Fruit fly (Drosophila melanogaster) whole organism, embryonic: Measurements from ENCODE around the gene Cep135.

Source experiments
- Adf1 ChIP-seq: fragments of 200-800 bp; sonication (Bioruptor generic); IDR thresholded peaks from 2 replicates; pipeline ENCODE4 v1.3.6; 2022; ENCODE audit warnings: missing biosample characterization, missing genetic modification characterization
- B-H2 ChIP-seq: fragments of 200-800 bp; sonication (Bioruptor generic); optimal IDR thresholded peaks from 2 replicates; lab custom pipeline; 2018; ENCODE audit warnings: missing biosample characterization, mild to moderate bottlenecking, missing genetic modification characterization
- CG10274 ChIP-seq: fragments of 200-800 bp; sonication (Bioruptor generic); optimal IDR thresholded peaks from 3 replicates; lab custom pipeline; 2017; ENCODE audit warnings: missing biosample characterization, mild to moderate bottlenecking, missing genetic modification characterization
- CG10565 ChIP-seq: fragments of 200-800 bp; sonication (Bioruptor generic); optimal IDR thresholded peaks from 3 replicates; lab custom pipeline; 2016; ENCODE audit warnings: missing biosample characterization, mild to moderate bottlenecking, missing genetic modification characterization
- CG11504 ChIP-seq: fragments of 200-800 bp; sonication (Bioruptor generic); optimal IDR thresholded peaks from 3 replicates; lab custom pipeline; 2019; ENCODE audit warnings: missing biosample characterization, mild to moderate bottlenecking, missing genetic modification characterization, moderate library complexity
- CG12071 ChIP-seq: fragments of 200-800 bp; sonication (Bioruptor generic); optimal IDR thresholded peaks from 3 replicates; lab custom pipeline; 2018; ENCODE audit warnings: missing biosample characterization, mild to moderate bottlenecking, missing genetic modification characterization
- CG12391 ChIP-seq: fragments of 200-800 bp; sonication (Bioruptor generic); optimal IDR thresholded peaks from 3 replicates; lab custom pipeline; 2018; ENCODE audit warnings: missing biosample characterization, mild to moderate bottlenecking, missing genetic modification characterization, moderate library complexity
- CG13775 ChIP-seq: fragments of 200-800 bp; sonication (Bioruptor generic); optimal IDR thresholded peaks from 3 replicates; lab custom pipeline; 2017; ENCODE audit warnings: missing biosample characterization, mild to moderate bottlenecking, missing genetic modification characterization
- CG14014 ChIP-seq: fragments of 200-800 bp; sonication (Bioruptor generic); IDR thresholded peaks from 2 replicates; pipeline ENCODE4 v1.3.6; 2022; ENCODE audit warnings: missing biosample characterization, missing genetic modification characterization
- CG17568 ChIP-seq: fragments of 200-800 bp; sonication (Bioruptor generic); optimal IDR thresholded peaks from 2 replicates; lab custom pipeline; 2018; ENCODE audit warnings: missing biosample characterization, mild to moderate bottlenecking, missing genetic modification characterization, moderate library complexity
- CG18599 ChIP-seq: fragments of 200-800 bp; sonication (Bioruptor generic); optimal IDR thresholded peaks from 3 replicates; lab custom pipeline; 2017; ENCODE audit warnings: missing biosample characterization, missing genetic modification characterization, mild to moderate bottlenecking, moderate library complexity, missing genetic modification reagents
- CG31224 ChIP-seq: fragments of 200-800 bp; sonication (Bioruptor generic); IDR thresholded peaks from 2 replicates; pipeline ENCODE4 v1.3.6; 2022; ENCODE audit warnings: missing biosample characterization, missing genetic modification characterization
- CG34376 ChIP-seq: fragments of 200-800 bp; sonication (Bioruptor generic); optimal IDR thresholded peaks from 2 replicates; lab custom pipeline; 2018; ENCODE audit warnings: missing biosample characterization, mild to moderate bottlenecking, missing genetic modification characterization
- CG4707 ChIP-seq: fragments of 200-800 bp; sonication (Bioruptor generic); optimal IDR thresholded peaks from 2 replicates; lab custom pipeline; 2018; ENCODE audit warnings: missing biosample characterization, mild to moderate bottlenecking, missing genetic modification characterization, moderate library complexity
- CG4730 ChIP-seq: fragments of 200-800 bp; sonication (Bioruptor generic); IDR thresholded peaks from 2 replicates; pipeline ENCODE4 v1.3.6; 2022; ENCODE audit warnings: missing biosample characterization, missing genetic modification characterization
- CG5245 ChIP-seq: fragments of 200-800 bp; sonication (Bioruptor generic); optimal IDR thresholded peaks from 3 replicates; lab custom pipeline; 2016; ENCODE audit warnings: missing biosample characterization, missing genetic modification characterization
- CG6791 ChIP-seq: fragments of 200-800 bp; sonication (Bioruptor generic); IDR thresholded peaks from 3 replicates; pipeline ENCODE4 v1.3.6; 2022; ENCODE audit warnings: missing biosample characterization, missing genetic modification characterization; ENCODE audit not compliant: partially characterized antibody
- CG7745 ChIP-seq: fragments of 200-800 bp; sonication (Bioruptor generic); optimal IDR thresholded peaks from 2 replicates; lab custom pipeline; 2018; ENCODE audit warnings: missing biosample characterization, mild to moderate bottlenecking, missing genetic modification characterization, moderate library complexity
- Dip3 ChIP-seq: fragments of 200-800 bp; sonication (Bioruptor generic); optimal IDR thresholded peaks from 3 replicates; lab custom pipeline; 2016; ENCODE audit warnings: missing biosample characterization, missing genetic modification characterization
- E2f2 ChIP-seq: fragments of 200-800 bp; sonication (Bioruptor generic); IDR thresholded peaks from 2 replicates; pipeline ENCODE4 v1.3.6; 2022; ENCODE audit warnings: missing biosample characterization, missing genetic modification characterization
- Eip74EF ChIP-seq, 2 experiments: fragments of 200-800 bp in 1 of 2; fragments of >200 bp in 1 of 2; sonication (Bioruptor generic) in 1 of 2; optimal IDR thresholded peaks; 2 replicates each; lab custom pipeline; 2017 to 2019; ENCODE audit warnings: missing biosample characterization in 2 of 2, missing genetic modification characterization in 2 of 2, mild to moderate bottlenecking in 1 of 2, moderate library complexity in 1 of 2
- H15 ChIP-seq: fragments of 200-800 bp; sonication (Bioruptor generic); IDR thresholded peaks from 3 replicates; pipeline ENCODE4 v1.3.6; 2022; ENCODE audit warnings: missing biosample characterization, missing genetic modification characterization
- MESR4 ChIP-seq: fragments of 200-800 bp; sonication (Bioruptor generic); optimal IDR thresholded peaks from 2 replicates; lab custom pipeline; 2018; ENCODE audit warnings: missing biosample characterization, mild to moderate bottlenecking, missing genetic modification characterization, moderate library complexity
- MTF-1 ChIP-seq: fragments of 200-800 bp; sonication (Bioruptor generic); optimal IDR thresholded peaks from 2 replicates; lab custom pipeline; 2018; ENCODE audit warnings: missing biosample characterization, mild to moderate bottlenecking, missing genetic modification characterization, borderline replicate concordance
- Ptx1 ChIP-seq: fragments of 200-800 bp; sonication (Bioruptor generic); IDR thresholded peaks from 2 replicates; pipeline ENCODE4 v1.3.6; 2022; ENCODE audit warnings: missing biosample characterization, missing genetic modification characterization
- Rx ChIP-seq: fragments of 200-800 bp; sonication (Bioruptor generic); IDR thresholded peaks from 2 replicates; pipeline ENCODE4 v1.3.6; 2022; ENCODE audit warnings: missing biosample characterization, missing genetic modification characterization
- Sox102F ChIP-seq: fragments of 200-800 bp; sonication (Bioruptor generic); optimal IDR thresholded peaks from 2 replicates; lab custom pipeline; 2018; ENCODE audit warnings: missing biosample characterization, mild to moderate bottlenecking, missing genetic modification characterization, moderate library complexity
- Spps ChIP-seq: fragments of 200-800 bp; sonication (Bioruptor generic); optimal IDR thresholded peaks from 2 replicates; lab custom pipeline; 2018; ENCODE audit warnings: missing biosample characterization, mild to moderate bottlenecking, missing genetic modification characterization
- Xbp1 ChIP-seq: fragments of 200-800 bp; sonication (Bioruptor generic); optimal IDR thresholded peaks from 3 replicates; lab custom pipeline; 2016; ENCODE audit warnings: missing biosample characterization, mild to moderate bottlenecking, missing genetic modification characterization
- amos ChIP-seq: fragments of 200-800 bp; sonication (Bioruptor generic); IDR thresholded peaks from 2 replicates; pipeline ENCODE4 v1.3.6; 2022; ENCODE audit warnings: missing biosample characterization, missing genetic modification characterization; ENCODE audit not compliant: partially characterized antibody
- chn ChIP-seq: fragments of 200-800 bp; sonication (Bioruptor generic); optimal IDR thresholded peaks from 2 replicates; lab custom pipeline; 2016; ENCODE audit warnings: missing biosample characterization, missing genetic modification characterization
- crp ChIP-seq, 2 experiments: fragments of 200-800 bp; sonication (Bioruptor generic); optimal IDR thresholded peaks; 2 replicates in 1 of 2; 3 replicates in 1 of 2; lab custom pipeline; 2017; ENCODE audit warnings: missing biosample characterization in 2 of 2, missing genetic modification characterization in 2 of 2, mild to moderate bottlenecking in 1 of 2, moderate library complexity in 1 of 2
- da ChIP-seq: fragments of 200-800 bp; sonication (Bioruptor generic); optimal IDR thresholded peaks from 2 replicates; lab custom pipeline; 2016; ENCODE audit warnings: missing biosample characterization, missing genetic modification characterization
- dati ChIP-seq: fragments of 200-800 bp; sonication (Bioruptor generic); IDR thresholded peaks from 2 replicates; pipeline ENCODE4 v1.3.6; 2022; ENCODE audit warnings: missing biosample characterization, missing genetic modification characterization
- ems ChIP-seq: fragments of 200-800 bp; sonication (Bioruptor generic); optimal IDR thresholded peaks from 3 replicates; lab custom pipeline; 2016; ENCODE audit warnings: missing biosample characterization, missing genetic modification characterization
- eyg ChIP-seq: fragments of 200-800 bp; sonication (Bioruptor generic); optimal IDR thresholded peaks from 3 replicates; lab custom pipeline; 2016; ENCODE audit warnings: missing biosample characterization, missing genetic modification characterization
- fd64A ChIP-seq: fragments of 200-800 bp; sonication (Bioruptor generic); optimal IDR thresholded peaks from 3 replicates; lab custom pipeline; 2018; ENCODE audit warnings: missing biosample characterization, mild to moderate bottlenecking, missing genetic modification characterization
- ftz-f1 ChIP-seq: fragments of 200-800 bp; sonication (Bioruptor generic); optimal IDR thresholded peaks from 2 replicates; lab custom pipeline; 2016; ENCODE audit warnings: missing biosample characterization, missing genetic modification characterization
- gt ChIP-seq: fragments of 200-800 bp; sonication (Bioruptor generic); IDR thresholded peaks from 2 replicates; pipeline ENCODE4 v1.3.6; 2022; ENCODE audit warnings: missing biosample characterization, missing genetic modification characterization
- jumu ChIP-seq: fragments of 200-800 bp; sonication (Bioruptor generic); optimal IDR thresholded peaks from 3 replicates; lab custom pipeline; 2016; ENCODE audit warnings: missing biosample characterization, missing genetic modification characterization
- lola ChIP-seq, 3 experiments: fragments of >200 bp in 2 of 3; fragments of 200-800 bp in 1 of 3; sonication (Bioruptor generic) in 1 of 3; optimal IDR thresholded peaks; 2 replicates each; lab custom pipeline; 2017 to 2019; ENCODE audit warnings: missing biosample characterization in 3 of 3, missing genetic modification characterization in 3 of 3, mild to moderate bottlenecking in 1 of 3, moderate library complexity in 1 of 3
- lov ChIP-seq, 2 experiments: fragments of 200-800 bp in 1 of 2; fragments of >200 bp in 1 of 2; sonication (Bioruptor generic) in 1 of 2; IDR thresholded peaks in 1 of 2; optimal IDR thresholded peaks in 1 of 2; 2 replicates in 1 of 2; 3 replicates in 1 of 2; pipeline versions ENCODE4 v1.3.6 to Lab custom; 2017 to 2022; ENCODE audit warnings: missing biosample characterization in 1 of 2, missing genetic modification characterization in 1 of 2
- mam ChIP-seq: fragments of 200-800 bp; sonication (Bioruptor generic); optimal IDR thresholded peaks from 3 replicates; lab custom pipeline; 2016; ENCODE audit warnings: missing biosample characterization, missing genetic modification characterization
- ranshi ChIP-seq: fragments of 200-800 bp; sonication (Bioruptor generic); IDR thresholded peaks from 2 replicates; pipeline ENCODE4 v1.3.6; 2022; ENCODE audit warnings: missing biosample characterization, missing genetic modification characterization
- sr ChIP-seq: fragments of 200-800 bp; sonication (Bioruptor generic); IDR thresholded peaks from 3 replicates; pipeline ENCODE4 v1.3.6; 2022; ENCODE audit warnings: missing biosample characterization, missing genetic modification characterization
- tin ChIP-seq: fragments of 200-800 bp; sonication (Bioruptor generic); optimal IDR thresholded peaks from 3 replicates; lab custom pipeline; 2016; ENCODE audit warnings: missing biosample characterization, missing genetic modification characterization
- vnd ChIP-seq: fragments of 200-800 bp; sonication (Bioruptor generic); IDR thresholded peaks from 3 replicates; pipeline ENCODE4 v1.3.6; 2022; ENCODE audit warnings: missing biosample characterization, missing genetic modification characterization; ENCODE audit not compliant: partially characterized antibody

The Cep135 gene

DNA sequence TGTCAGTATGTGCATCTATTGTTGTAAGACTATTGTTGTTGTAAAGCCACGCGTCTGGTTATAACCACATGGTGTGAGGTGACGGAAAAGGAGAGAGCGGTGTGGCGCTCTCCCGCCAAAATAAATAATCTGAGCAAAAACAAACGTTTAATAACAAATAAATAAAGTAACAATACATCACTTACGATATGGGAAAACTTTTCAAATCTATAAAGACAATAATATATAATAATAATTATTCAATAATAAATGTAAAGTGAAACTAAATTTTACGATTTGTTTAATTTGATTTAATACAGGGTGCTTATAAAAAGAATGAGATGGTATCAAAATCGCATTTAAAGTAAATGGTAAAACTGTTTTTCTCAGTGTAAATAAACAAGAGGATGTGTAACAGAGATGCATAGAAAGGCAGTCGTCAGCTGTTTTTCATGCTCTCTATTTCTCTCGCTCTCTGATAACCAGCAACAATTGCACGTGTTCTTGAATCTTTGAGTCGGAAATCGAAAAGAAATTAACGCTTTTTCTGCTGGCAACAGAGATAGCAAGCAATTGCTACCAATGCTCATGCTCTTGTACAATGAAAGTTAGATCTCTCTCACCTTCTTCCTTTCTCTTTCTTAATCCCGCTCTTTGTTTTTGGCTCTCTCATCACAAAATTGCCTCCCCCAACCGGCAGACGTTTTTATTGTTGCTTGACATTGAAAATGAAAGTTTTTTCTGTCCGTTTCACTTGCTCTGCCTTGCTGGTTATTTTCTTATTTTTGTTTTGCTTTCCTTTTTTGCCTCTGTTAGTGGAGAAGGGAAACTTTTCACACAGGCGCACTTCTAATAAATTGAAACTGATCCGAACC lies 17.7 kb upstream of the Cep135 start (continued):
- TF ChIP-seq CG4730 (GFP tag; lab: Robert Waterston, UW) (peak; percentile 66), ftz-f1 (GFP tag; lab: Kevin White, UChicago) (no peak), chn (GFP tag; lab: Kevin White, UChicago) (no peak), crp (GFP tag; optimal IDR thresholded peaks at IDR 0.05; lab: Kevin White, UChicago) (peak in 1 of 2 experiments; percentile 76), CG31224 (GFP tag; lab: Robert Waterston, UW) (peak; percentile 66; the same call in 1 of the 2 replicates), CG14014 (GFP tag; lab: Robert Waterston, UW) (peak; percentile 70; the same call in 1 of the 2 replicates), gt (GFP tag; lab: Robert Waterston, UW) (peak; percentile 39; the same call in 1 of the 2 replicates), amos (GFP tag; lab: Robert Waterston, UW) (no peak), CG5245 (peak; percentile 37), CG13775 (GFP tag; lab: Kevin White, UChicago) (peak; percentile 75), sr (GFP tag; lab: Robert Waterston, UW) (peak; percentile 56; the same call in 2 of the 3 replicates), CG34376 (GFP tag; lab: Kevin White, UChicago) (peak; percentile 69), CG11504 (tag; lab: Kevin White, UChicago) (peak; percentile 91), Adf1 (GFP tag; lab: Robert Waterston, UW) (no peak), jumu (GFP tag; lab: Kevin White, UChicago) (peak; percentile 3), CG12391 (peak; percentile 91), CG4707 (GFP tag; lab: Kevin White, UChicago) (peak; percentile 34), Sox102F (GFP tag; lab: Kevin White, UChicago) (peak; percentile 85), lola (GFP tag; optimal IDR thresholded peaks at IDR 0.05; lab: Kevin White, UChicago) (peak in 1 of 3 experiments; percentile 87), ranshi (GFP tag; lab: Robert Waterston, UW) (peak; percentile 89; the same call in 1 of the 2 replicates), mam (no peak), CG10565 (GFP tag; lab: Kevin White, UChicago) (peak; percentile 22), CG10274 (GFP tag; lab: Kevin White, UChicago) (peak; percentile 31), dati (GFP tag; lab: Robert Waterston, UW) (no peak), MESR4 (GFP tag; lab: Kevin White, UChicago) (no peak), MTF-1 (GFP tag; lab: Kevin White, UChicago) (peak; percentile 86), eyg (GFP tag; lab: Kevin White, UChicago) (peak; percentile 9), Dip3 (GFP tag; lab: Kevin White, UChicago) (no peak), Spps (peak; percentile 93), B-H2 (GFP tag; lab: Kevin White, UChicago) (no peak), da (GFP tag; lab: Kevin White, UChicago) (no peak), CG18599 (peak; percentile 92), H15 (GFP tag; lab: Robert Waterston, UW) (peak; percentile 66; the same call in 2 of the 3 replicates), Ptx1 (GFP tag; lab: Robert Waterston, UW) (peak; percentile 92), vnd (no peak), CG7745 (no peak), CG12071 (GFP tag; lab: Kevin White, UChicago) (no peak), lov (optimal IDR thresholded peaks at IDR 0.05; lab: Kevin White, UChicago) (no peak), lov (GFP tag; IDR thresholded peaks at IDR 0.05; lab: Robert Waterston, UW) (peak; percentile 69; the same call in 2 of the 3 replicates), fd64A (GFP tag; lab: Kevin White, UChicago) (no peak), CG6791 (GFP tag; lab: Robert Waterston, UW) (no peak), E2f2 (peak; percentile 51; the same call in 1 of the 2 replicates), Rx (GFP tag; lab: Robert Waterston, UW) (peak; percentile 31), ems (GFP tag; lab: Kevin White, UChicago) (no peak), Xbp1 (GFP tag; lab: Kevin White, UChicago) (peak; percentile 66), Eip74EF (GFP tag; optimal IDR thresholded peaks at IDR 0.05; lab: Kevin White, UChicago) (peak in 1 of 2 experiments; percentile 90), CG17568 (GFP tag; lab: Kevin White, UChicago) (peak; percentile 67), tin (GFP tag; lab: Kevin White, UChicago) (peak; percentile 68)
